Worm (Caenorhabditis elegans) whole organism, mixed stage, embryonic: ENCODE results near the gene Y56A3A.28.

Source experiments
- bed-3 ChIP-seq: fragments of 200-800 bp; sonication (Bioruptor generic); optimal IDR thresholded peaks from 3 replicates; lab custom pipeline; 2018; ENCODE audit warnings: mild to moderate bottlenecking, missing genetic modification characterization, moderate library complexity, missing compliant biosample characterization
- ceh-43 ChIP-seq: fragments of 200-800 bp; sonication (Bioruptor generic); optimal IDR thresholded peaks from 2 replicates; lab custom pipeline; 2018; ENCODE audit warnings: mild to moderate bottlenecking, missing genetic modification characterization, moderate library complexity, missing compliant biosample characterization
- ceh-83 ChIP-seq: fragments of 200-800 bp; sonication (Bioruptor generic); optimal IDR thresholded peaks from 2 replicates; lab custom pipeline; 2018; ENCODE audit warnings: mild to moderate bottlenecking, missing genetic modification characterization, missing compliant biosample characterization
- flh-1 ChIP-seq: fragments of 200-800 bp; sonication (Bioruptor generic); optimal IDR thresholded peaks from 2 replicates; lab custom pipeline; 2018; ENCODE audit warnings: mild to moderate bottlenecking, missing genetic modification characterization, moderate library complexity, missing compliant biosample characterization
- lin-13 ChIP-seq: fragments of 150-350 bp; optimal IDR thresholded peaks from 2 replicates; lab custom pipeline; 2014; ENCODE audit warnings: missing biosample characterization, missing genetic modification characterization
- lsy-2 ChIP-seq: fragments of 150-350 bp; optimal IDR thresholded peaks from 2 replicates; lab custom pipeline; 2014; ENCODE audit warnings: missing biosample characterization, missing genetic modification characterization
- mab-5 ChIP-seq: fragments of 150-350 bp; optimal IDR thresholded peaks from 2 replicates; lab custom pipeline; 2014; ENCODE audit warnings: missing biosample characterization, missing genetic modification characterization
- mep-1 ChIP-seq: fragments of 150-350 bp; optimal IDR thresholded peaks from 2 replicates; lab custom pipeline; 2017; ENCODE audit warnings: missing biosample characterization, missing genetic modification reagents, missing genetic modification characterization, inconsistent platforms
- nhr-237 ChIP-seq: fragments of 150-350 bp; optimal IDR thresholded peaks from 2 replicates; lab custom pipeline; 2014; ENCODE audit warnings: missing biosample characterization, missing genetic modification characterization
- nhr-28 ChIP-seq: fragments of 150-350 bp; optimal IDR thresholded peaks from 2 replicates; lab custom pipeline; 2014; ENCODE audit warnings: missing biosample characterization, missing genetic modification characterization
- unc-120 ChIP-seq: sonication (generic microtip); optimal IDR thresholded peaks from 2 replicates; lab custom pipeline; 2017; ENCODE audit warnings: missing genetic modification characterization, missing compliant biosample characterization; ENCODE audit not compliant: poor library complexity, severe bottlenecking
- unc-62 ChIP-seq: fragments of 150-350 bp; optimal IDR thresholded peaks from 2 replicates; lab custom pipeline; 2014; ENCODE audit warnings: missing biosample characterization, missing genetic modification reagents, missing genetic modification characterization
- ztf-11 ChIP-seq: fragments of 150-350 bp; optimal IDR thresholded peaks from 2 replicates; lab custom pipeline; 2014; ENCODE audit warnings: missing biosample characterization, missing genetic modification characterization

ce11 chrIII:12009321-12009720 lies 38.1 kb upstream of the Y56A3A.28 start:
- TF ChIP-seq lin-13 (tag; lab: Kevin White, UChicago) (no peak), bed-3 (GFP tag; lab: Kevin White, UChicago) (no peak), nhr-28 (tag; lab: Kevin White, UChicago) (no peak), mab-5 (tag; lab: Kevin White, UChicago) (no peak), lsy-2 (tag; lab: Kevin White, UChicago) (no peak), unc-120 (tag; lab: Kevin White, UChicago) (no peak), ztf-11 (tag; lab: Kevin White, UChicago) (no peak), unc-62 (GFP tag; lab: Kevin White, UChicago) (no peak), ceh-43 (GFP tag; lab: Kevin White, UChicago) (no peak), nhr-237 (tag; lab: Kevin White, UChicago) (no peak), ceh-83 (GFP tag; lab: Kevin White, UChicago) (no peak), flh-1 (GFP tag; lab: Kevin White, UChicago) (no peak), mep-1 (tag; lab: Kevin White, UChicago) (no peak)
